Worm (Caenorhabditis elegans) whole organism, early embryonic: ENCODE data around the gene idpp-3.

Experiments used
- F13C5.2 ChIP-seq: sonication (generic microtip); optimal IDR thresholded peaks from 2 replicates; lab custom pipeline; 2017; ENCODE audit warnings: mild to moderate bottlenecking, missing genetic modification characterization, inconsistent platforms, missing compliant biosample characterization
- aly-1 ChIP-seq: sonication (generic microtip); optimal IDR thresholded peaks from 2 replicates; lab custom pipeline; 2016; ENCODE audit warnings: missing genetic modification characterization, missing compliant biosample characterization
- ama-1 ChIP-seq: fragments of 150-350 bp; optimal IDR thresholded peaks from 2 replicates; lab custom pipeline; 2014
- ets-7 ChIP-seq: sonication (generic microtip); optimal IDR thresholded peaks from 2 replicates; lab custom pipeline; 2016; ENCODE audit warnings: missing genotype, missing genetic modification characterization, missing compliant biosample characterization
- flt-1 ChIP-seq: fragments of 200-800 bp; sonication (Bioruptor generic); IDR thresholded peaks from 2 replicates; pipeline ENCODE4 v1.3.6; 2022; ENCODE audit warnings: missing genetic modification characterization, missing compliant biosample characterization
- hmg-4 ChIP-seq: fragments of 200-800 bp; sonication (Bioruptor generic); optimal IDR thresholded peaks from 2 replicates; lab custom pipeline; 2018; ENCODE audit warnings: mild to moderate bottlenecking, missing genetic modification characterization, missing compliant biosample characterization
- hnd-1 ChIP-seq: sonication (generic microtip); optimal IDR thresholded peaks from 2 replicates; lab custom pipeline; 2016; ENCODE audit warnings: missing genetic modification characterization, missing compliant biosample characterization
- pes-1 ChIP-seq: fragments of 200-800 bp; sonication (Bioruptor generic); IDR thresholded peaks from 2 replicates; pipeline ENCODE4 v1.3.6; 2022; ENCODE audit warnings: missing genetic modification reagents, missing genetic modification characterization, missing compliant biosample characterization
- scrt-1 ChIP-seq: fragments of 200-800 bp; sonication (Bioruptor generic); IDR thresholded peaks from 2 replicates; pipeline ENCODE4 v1.3.6; 2022; ENCODE audit warnings: missing genetic modification characterization, missing compliant biosample characterization
- tbx-11 ChIP-seq: fragments of 200-800 bp; sonication (Bioruptor generic); IDR thresholded peaks from 2 replicates; pipeline ENCODE4 v1.3.6; 2022; ENCODE audit warnings: missing genetic modification characterization, missing compliant biosample characterization
- tra-4 ChIP-seq: sonication (generic microtip); optimal IDR thresholded peaks from 2 replicates; lab custom pipeline; 2017; ENCODE audit warnings: missing genetic modification characterization, missing compliant biosample characterization

- no peak for TF ChIP-seq scrt-1 (GFP tag; lab: Robert Waterston, UW)
- TF ChIP-seq aly-1 (tag; lab: Kevin White, UChicago) = no peak
- no peak for TF ChIP-seq tra-4 (tag; lab: Kevin White, UChicago)
- no peak for TF ChIP-seq ama-1 (lab: Kevin White, UChicago)
- no peak for TF ChIP-seq pes-1
- no peak for TF ChIP-seq F13C5.2 (tag; lab: Kevin White, UChicago)
- TF ChIP-seq hnd-1 (tag; lab: Kevin White, UChicago) = no peak
- no peak for TF ChIP-seq ets-7 (tag; lab: Kevin White, UChicago)
- no peak for TF ChIP-seq flt-1 (GFP tag; lab: Robert Waterston, UW)
- TF ChIP-seq tbx-11 = no peak
- no peak for TF ChIP-seq hmg-4 (GFP tag; lab: Kevin White, UChicago)
These were observed 8.2 kb upstream of the idpp-3 start for ce11 chrX:14969615-14970014.
